Worm (Caenorhabditis elegans) whole organism, L3 larva: ENCODE data around the gene K02D10.3.

Source experiments
- ZK546.5 ChIP-seq: sonication (generic microtip); optimal IDR thresholded peaks from 2 replicates; lab custom pipeline; 2017; ENCODE audit warnings: missing biosample characterization, missing genetic modification characterization
- ama-1 ChIP-seq: fragments of 150-350 bp; optimal IDR thresholded peaks from 2 replicates; lab custom pipeline; 2018
- ceh-16 ChIP-seq: sonication (generic microtip); optimal IDR thresholded peaks from 2 replicates; lab custom pipeline; 2017; ENCODE audit warnings: missing biosample characterization, missing genetic modification characterization
- ceh-82 ChIP-seq: fragments of 150-350 bp; optimal IDR thresholded peaks from 2 replicates; lab custom pipeline; 2014; ENCODE audit warnings: missing biosample characterization, missing genetic modification characterization
- nhr-67 ChIP-seq: fragments of 150-350 bp; optimal IDR thresholded peaks from 2 replicates; lab custom pipeline; 2014; ENCODE audit warnings: missing biosample characterization, missing genetic modification characterization
- nhr-76 ChIP-seq: fragments of 150-350 bp; sonication (generic microtip); optimal IDR thresholded peaks from 5 replicates; lab custom pipeline; 2014; ENCODE audit warnings: missing biosample characterization, missing genetic modification characterization
- pha-4 ChIP-seq: fragments of 150-350 bp; optimal IDR thresholded peaks from 2 replicates; lab custom pipeline; 2014; ENCODE audit warnings: missing biosample characterization, missing genetic modification reagents, missing genetic modification characterization
- snpc-4 ChIP-seq: fragments of 150-350 bp; optimal IDR thresholded peaks from 2 replicates; lab custom pipeline; 2014; ENCODE audit warnings: missing biosample characterization, missing genetic modification characterization
- unc-62 ChIP-seq: fragments of 150-350 bp; sonication (generic microtip); optimal IDR thresholded peaks from 4 replicates; lab custom pipeline; 2014; ENCODE audit warnings: missing biosample characterization, missing genetic modification reagents, missing genetic modification characterization
- ztf-4 ChIP-seq: fragments of 150-350 bp; optimal IDR thresholded peaks from 2 replicates; lab custom pipeline; 2014; ENCODE audit warnings: missing biosample characterization, missing genetic modification characterization

ce11 chrIII:8811111-8811510 is 39.4 kb upstream of the K02D10.3 start:
- no peak for TF ChIP-seq nhr-76 (tag; lab: Kevin White, UChicago)
- no peak for TF ChIP-seq ceh-16 (tag; lab: Kevin White, UChicago)
- TF ChIP-seq nhr-67 (tag; lab: Kevin White, UChicago), result no peak
- TF ChIP-seq ama-1 (lab: Kevin White, UChicago), result no peak
- TF ChIP-seq unc-62 (GFP tag; lab: Kevin White, UChicago), result no peak
- no peak for TF ChIP-seq snpc-4 (tag; lab: Kevin White, UChicago)
- no peak for TF ChIP-seq ZK546.5
- TF ChIP-seq ceh-82, result no peak
- no peak for TF ChIP-seq pha-4 (tag; lab: Kevin White, UChicago)
- TF ChIP-seq ztf-4 (tag; lab: Kevin White, UChicago), result no peak
